Worm (Caenorhabditis elegans) whole organism, late embryonic: ENCODE results near the gene T07A9.14.

Experiments
- F13H6.1 ChIP-seq: sonication (generic microtip); optimal IDR thresholded peaks from 2 replicates; lab custom pipeline; 2016; ENCODE audit warnings: missing genetic modification characterization, missing compliant biosample characterization
- ama-1 ChIP-seq: fragments of 150-350 bp; optimal IDR thresholded peaks from 2 replicates; lab custom pipeline; 2014
- ceh-19 ChIP-seq: fragments of 200-800 bp; sonication (Bioruptor generic); optimal IDR thresholded peaks from 2 replicates; lab custom pipeline; 2018; ENCODE audit warnings: mild to moderate bottlenecking, missing genetic modification characterization, missing compliant biosample characterization
- dve-1 ChIP-seq: sonication (generic microtip); optimal IDR thresholded peaks from 2 replicates; lab custom pipeline; 2017; ENCODE audit warnings: antibody characterized with exemption, mild to moderate bottlenecking, missing genetic modification characterization, missing compliant biosample characterization
- ets-4 ChIP-seq: sonication (generic microtip); optimal IDR thresholded peaks from 2 replicates; lab custom pipeline; 2016; ENCODE audit warnings: missing genetic modification characterization, missing compliant biosample characterization
- fkh-10 ChIP-seq: fragments of 150-350 bp; optimal IDR thresholded peaks from 2 replicates; lab custom pipeline; 2014; ENCODE audit warnings: missing biosample characterization, missing genetic modification reagents, missing genetic modification characterization
- nhr-11 ChIP-seq: fragments of 150-350 bp; optimal IDR thresholded peaks from 2 replicates; lab custom pipeline; 2014; ENCODE audit warnings: missing biosample characterization, missing genetic modification characterization
- pha-4 ChIP-seq: fragments of 150-350 bp; optimal IDR thresholded peaks from 2 replicates; lab custom pipeline; 2018; ENCODE audit warnings: missing biosample characterization, missing genetic modification reagents, missing genetic modification characterization

DNA sequence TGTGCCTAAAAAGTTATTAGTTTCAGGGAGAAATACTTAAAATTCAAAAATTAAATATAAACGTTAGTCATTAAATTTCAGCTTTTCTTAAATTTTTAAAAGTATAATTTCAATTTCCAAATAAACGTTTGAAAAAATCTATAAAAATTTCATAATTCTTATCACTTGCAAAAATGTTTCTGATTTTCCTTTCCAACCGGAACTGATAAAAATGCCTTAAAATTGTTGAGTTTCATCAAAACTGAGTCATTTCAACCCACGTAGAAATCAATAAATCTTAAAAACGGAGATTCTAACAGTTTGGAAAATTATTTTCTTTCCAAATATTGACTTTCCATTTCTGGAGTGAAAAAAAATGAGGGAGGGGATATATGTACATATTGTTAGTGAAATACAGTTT is 22.4 kb downstream of the T07A9.14 start:
- TF ChIP-seq ceh-19 (GFP tag; lab: Kevin White, UChicago) (no peak), nhr-11 (tag; lab: Kevin White, UChicago) (no peak), pha-4 (tag; lab: Kevin White, UChicago) (no peak), ama-1 (lab: Kevin White, UChicago) (no peak), dve-1 (no peak), ets-4 (tag; lab: Kevin White, UChicago) (no peak), F13H6.1 (no peak), fkh-10 (GFP tag; lab: Kevin White, UChicago) (no peak)
